Fruit fly (Drosophila melanogaster) whole organism, embryonic: Measurements from ENCODE around the gene Dr.

Source experiments
- CG12769 ChIP-seq: fragments of 200-800 bp; sonication (Bioruptor generic); optimal IDR thresholded peaks from 2 replicates; lab custom pipeline; 2019; ENCODE audit warnings: missing biosample characterization, mild to moderate bottlenecking, missing genetic modification characterization, moderate library complexity
- CG1603 ChIP-seq: fragments of 200-800 bp; sonication (Bioruptor generic); optimal IDR thresholded peaks from 2 replicates; lab custom pipeline; 2019; ENCODE audit warnings: missing biosample characterization, mild to moderate bottlenecking, missing genetic modification characterization, moderate library complexity
- CG17385 ChIP-seq: fragments of 200-800 bp; sonication (Bioruptor generic); optimal IDR thresholded peaks from 3 replicates; lab custom pipeline; 2018; ENCODE audit warnings: missing biosample characterization, mild to moderate bottlenecking, missing genetic modification characterization
- CG32772 ChIP-seq: fragments of 200-800 bp; sonication (Bioruptor generic); IDR thresholded peaks from 2 replicates; pipeline ENCODE4 v1.3.6; 2022; ENCODE audit warnings: missing biosample characterization, missing genetic modification characterization
- CG6689 ChIP-seq: fragments of 200-800 bp; sonication (Bioruptor generic); IDR thresholded peaks from 2 replicates; pipeline ENCODE4 v1.3.6; 2022; ENCODE audit warnings: missing biosample characterization, missing genetic modification characterization
- CG8765 ChIP-seq: fragments of 200-800 bp; sonication (Bioruptor generic); IDR thresholded peaks from 2 replicates; pipeline ENCODE4 v1.3.6; 2022; ENCODE audit warnings: missing biosample characterization, missing genetic modification characterization
- D19B ChIP-seq: fragments of 200-800 bp; sonication (Bioruptor generic); optimal IDR thresholded peaks from 2 replicates; lab custom pipeline; 2017; ENCODE audit warnings: missing biosample characterization, mild to moderate bottlenecking, missing genetic modification characterization
- Drgx ChIP-seq: fragments of 200-800 bp; sonication (Bioruptor generic); IDR thresholded peaks from 2 replicates; pipeline ENCODE4 v1.3.6; 2022; ENCODE audit warnings: missing biosample characterization, missing genetic modification characterization
- E2f1 ChIP-seq: fragments of 200-800 bp; sonication (Bioruptor generic); IDR thresholded peaks from 2 replicates; pipeline ENCODE4 v1.3.6; 2022; ENCODE audit warnings: missing biosample characterization, missing genetic modification characterization
- Lim3 ChIP-seq: fragments of 200-800 bp; sonication (Bioruptor generic); IDR thresholded peaks from 2 replicates; pipeline ENCODE4 v1.3.6; 2022; ENCODE audit warnings: missing biosample characterization, missing genetic modification characterization
- Max ChIP-seq: fragments of 200-800 bp; sonication (Bioruptor generic); optimal IDR thresholded peaks from 2 replicates; lab custom pipeline; 2016; ENCODE audit warnings: missing biosample characterization, mild to moderate bottlenecking, missing genetic modification characterization
- Med ChIP-seq: fragments of 200-800 bp; sonication (Bioruptor generic); peaks from one replicate; lab custom pipeline; 2016; ENCODE audit warnings: missing biosample characterization, missing genetic modification characterization, mild to moderate bottlenecking, inconsistent platforms, moderate library complexity
- NFAT ChIP-seq: fragments of 200-800 bp; sonication (Bioruptor generic); IDR thresholded peaks from 2 replicates; pipeline ENCODE4 v1.3.6; 2022; ENCODE audit warnings: missing biosample characterization, missing genetic modification characterization
- Oli ChIP-seq: fragments of 200-800 bp; sonication (Bioruptor generic); optimal IDR thresholded peaks from 2 replicates; lab custom pipeline; 2018; ENCODE audit warnings: missing biosample characterization, mild to moderate bottlenecking, missing genetic modification characterization, moderate library complexity
- Opbp ChIP-seq: fragments of 200-800 bp; sonication (Bioruptor generic); IDR thresholded peaks from 3 replicates; pipeline ENCODE4 v1.3.6; 2022; ENCODE audit warnings: missing biosample characterization, missing genetic modification characterization; ENCODE audit not compliant: partially characterized antibody
- Ptx1 ChIP-seq: fragments of 200-800 bp; sonication (Bioruptor generic); IDR thresholded peaks from 2 replicates; pipeline ENCODE4 v1.3.6; 2022; ENCODE audit warnings: missing biosample characterization, missing genetic modification characterization
- Xrp1 ChIP-seq: fragments of 200-800 bp; sonication (Bioruptor generic); IDR thresholded peaks from 2 replicates; pipeline ENCODE4 v1.3.6; 2022; ENCODE audit warnings: missing biosample characterization, missing genetic modification characterization
- cg ChIP-seq: fragments of 200-800 bp; sonication (Bioruptor generic); optimal IDR thresholded peaks from 3 replicates; lab custom pipeline; 2019; ENCODE audit warnings: missing biosample characterization, mild to moderate bottlenecking, missing genetic modification characterization, moderate library complexity
- chm ChIP-seq: fragments of 200-800 bp; sonication (Bioruptor generic); IDR thresholded peaks from 2 replicates; pipeline ENCODE4 v1.3.6; 2022; ENCODE audit warnings: missing biosample characterization, missing genetic modification characterization
- crol ChIP-seq: fragments of 200-800 bp; sonication (Bioruptor generic); IDR thresholded peaks from 2 replicates; pipeline ENCODE4 v1.3.6; 2022; ENCODE audit warnings: missing biosample characterization, missing genetic modification characterization
- ftz-f1 ChIP-seq: fragments of 200-800 bp; sonication (Bioruptor generic); optimal IDR thresholded peaks from 2 replicates; lab custom pipeline; 2016; ENCODE audit warnings: missing biosample characterization, missing genetic modification characterization
- gce ChIP-seq: fragments of 200-800 bp; sonication (Bioruptor generic); IDR thresholded peaks from 3 replicates; pipeline ENCODE4 v1.3.6; 2022; ENCODE audit warnings: missing biosample characterization, missing genetic modification characterization
- jigr1 ChIP-seq: fragments of 200-800 bp; sonication (Bioruptor generic); IDR thresholded peaks from 3 replicates; pipeline ENCODE4 v1.3.6; 2022; ENCODE audit warnings: missing biosample characterization, missing genetic modification characterization
- kah ChIP-seq: fragments of 200-800 bp; sonication (Bioruptor generic); optimal IDR thresholded peaks from 2 replicates; lab custom pipeline; 2018; ENCODE audit warnings: missing biosample characterization, mild to moderate bottlenecking, missing genetic modification characterization
- lola ChIP-seq, 3 experiments: fragments of >200 bp in 2 of 3; fragments of 200-800 bp in 1 of 3; sonication (Bioruptor generic) in 1 of 3; optimal IDR thresholded peaks; 2 replicates each; lab custom pipeline; 2017 to 2019; ENCODE audit warnings: missing biosample characterization in 3 of 3, missing genetic modification characterization in 3 of 3, mild to moderate bottlenecking in 1 of 3, moderate library complexity in 1 of 3
- mld ChIP-seq: fragments of 200-800 bp; sonication (Bioruptor generic); IDR thresholded peaks from 3 replicates; pipeline ENCODE4 v1.3.6; 2022; ENCODE audit warnings: missing biosample characterization, missing genetic modification characterization; ENCODE audit not compliant: partially characterized antibody
- onecut ChIP-seq: fragments of 200-800 bp; sonication (Bioruptor generic); IDR thresholded peaks from 2 replicates; pipeline ENCODE4 v1.3.6; 2022; ENCODE audit warnings: missing biosample characterization, missing genetic modification characterization
- pzg ChIP-seq: fragments of 200-800 bp; sonication (Bioruptor generic); optimal IDR thresholded peaks from 3 replicates; lab custom pipeline; 2018; ENCODE audit warnings: missing biosample characterization, mild to moderate bottlenecking, missing genetic modification characterization, moderate library complexity
- rib ChIP-seq: fragments of 200-800 bp; sonication (Bioruptor generic); IDR thresholded peaks from 2 replicates; pipeline ENCODE4 v1.3.6; 2022; ENCODE audit warnings: missing biosample characterization, missing genetic modification characterization
- scrt ChIP-seq: fragments of 200-800 bp; sonication (Bioruptor generic); optimal IDR thresholded peaks from 2 replicates; lab custom pipeline; 2018; ENCODE audit warnings: missing biosample characterization, mild to moderate bottlenecking, missing genetic modification characterization, moderate library complexity
- sens ChIP-seq: fragments of 200-800 bp; sonication (Bioruptor generic); peaks from one replicate; lab custom pipeline; 2016; ENCODE audit warnings: missing biosample characterization, missing genetic modification characterization
- slbo ChIP-seq: fragments of 200-800 bp; sonication (Bioruptor generic); IDR thresholded peaks from 2 replicates; pipeline ENCODE4 v1.3.6; 2022; ENCODE audit warnings: missing biosample characterization, missing genetic modification characterization
- slp2 ChIP-seq: fragments of 200-800 bp; sonication (Bioruptor generic); optimal IDR thresholded peaks from 2 replicates; lab custom pipeline; 2016; ENCODE audit warnings: missing biosample characterization, missing genetic modification characterization
- sna ChIP-seq: fragments of 200-800 bp; sonication (Bioruptor generic); IDR thresholded peaks from 2 replicates; pipeline ENCODE4 v1.3.6; 2022; ENCODE audit warnings: missing biosample characterization, missing genetic modification characterization; ENCODE audit not compliant: partially characterized antibody
- sqz ChIP-seq: fragments of 200-800 bp; sonication (Bioruptor generic); optimal IDR thresholded peaks from 3 replicates; lab custom pipeline; 2018; ENCODE audit warnings: missing biosample characterization, mild to moderate bottlenecking, missing genetic modification characterization
- sr ChIP-seq: fragments of 200-800 bp; sonication (Bioruptor generic); IDR thresholded peaks from 3 replicates; pipeline ENCODE4 v1.3.6; 2022; ENCODE audit warnings: missing biosample characterization, missing genetic modification characterization
- toy ChIP-seq: fragments of 200-800 bp; sonication (Bioruptor generic); IDR thresholded peaks from 2 replicates; pipeline ENCODE4 v1.3.6; 2022; ENCODE audit warnings: missing biosample characterization, missing genetic modification characterization
- trem ChIP-seq: fragments of 200-800 bp; optimal IDR thresholded peaks from 3 replicates; lab custom pipeline; 2019; ENCODE audit warnings: missing biosample characterization, mild to moderate bottlenecking, missing genetic modification characterization, moderate library complexity
- zfh1 ChIP-seq: fragments of 200-800 bp; sonication (Bioruptor generic); IDR thresholded peaks from 3 replicates; pipeline ENCODE4 v1.3.6; 2022; ENCODE audit warnings: missing biosample characterization, missing genetic modification characterization

The Dr gene

dm6 chr3R:29591481-29592138 is 35.4 kb downstream of the Dr start, which contains the start of gene alph (continued):
- TF ChIP-seq E2f1 (GFP tag; lab: Robert Waterston, UW) (no peak), toy (GFP tag; lab: Robert Waterston, UW) (no peak), Lim3 (GFP tag; lab: Robert Waterston, UW) (no peak), NFAT (GFP tag; lab: Robert Waterston, UW) (peak; percentile 59; the same call in 1 of the 2 replicates), Drgx (GFP tag; lab: Robert Waterston, UW) (peak; percentile 18; the same call in 1 of the 2 replicates), sna (GFP tag; lab: Robert Waterston, UW) (peak; percentile 93)

dm6 chr3R:29592139-29592814 is 36.1 kb downstream of the Dr start:
- TF ChIP-seq lola (GFP tag; optimal IDR thresholded peaks at IDR 0.05; lab: Kevin White, UChicago) (no peak), gce (GFP tag; lab: Robert Waterston, UW) (0 out of 3 replicates have a peak, but pooled peaks have one; percentile 16), CG32772 (GFP tag; lab: Robert Waterston, UW) (peak; percentile 79), slp2 (GFP tag; lab: Kevin White, UChicago) (no peak), crol (GFP tag; lab: Robert Waterston, UW) (peak; percentile 88), rib (GFP tag; lab: Robert Waterston, UW) (peak; percentile 36; the same call in 1 of the 2 replicates), E2f1 (GFP tag; lab: Robert Waterston, UW) (peak; percentile 14; the same call in 1 of the 2 replicates), onecut (GFP tag; lab: Robert Waterston, UW) (peak; percentile 22; the same call in 1 of the 2 replicates), Ptx1 (GFP tag; lab: Robert Waterston, UW) (0 out of 2 replicates have a peak, but pooled peaks have one; percentile 28), cg (peak; percentile 25), CG17385 (GFP tag; lab: Kevin White, UChicago) (peak; percentile 39), sqz (peak; percentile 75), Drgx (GFP tag; lab: Robert Waterston, UW) (peak; percentile 66), Med (GFP tag; lab: Kevin White, UChicago) (peak; percentile 81), CG8765 (GFP tag; lab: Robert Waterston, UW) (no peak), CG1603 (tag; lab: Kevin White, UChicago) (peak; percentile 6), Max (GFP tag; lab: Kevin White, UChicago) (peak; percentile 28), CG12769 (peak; percentile 9), D19B (GFP tag; lab: Kevin White, UChicago) (peak; percentile 7), jigr1 (GFP tag; lab: Robert Waterston, UW) (no peak), CG6689 (peak; percentile 50; the same call in 1 of the 2 replicates), Oli (tag; lab: Kevin White, UChicago) (no peak), sens (GFP tag; lab: Kevin White, UChicago) (peak; percentile 69), kah (GFP tag; lab: Kevin White, UChicago) (no peak), ftz-f1 (GFP tag; lab: Kevin White, UChicago) (peak; percentile 42), slbo (peak; percentile 26; the same call in 1 of the 2 replicates), scrt (peak; percentile 37), Xrp1 (0 out of 2 replicates have a peak, but pooled peaks have one; percentile 7), zfh1 (GFP tag; lab: Robert Waterston, UW) (0 out of 3 replicates have a peak, but pooled peaks have one; percentile 12), chm (0 out of 2 replicates have a peak, but pooled peaks have one; percentile 48), mld (GFP tag; lab: Robert Waterston, UW) (0 out of 3 replicates have a peak, but pooled peaks have one; percentile 35), pzg (GFP tag; lab: Kevin White, UChicago) (no peak), trem (tag; lab: Kevin White, UChicago) (peak; percentile 98), Opbp (0 out of 3 replicates have a peak, but pooled peaks have one; percentile 4), sr (GFP tag; lab: Robert Waterston, UW) (0 out of 3 replicates have a peak, but pooled peaks have one; percentile 35)
